Worm (Caenorhabditis elegans) whole organism, L3 larva: ENCODE results near the gene F53A2.9.

ENCODE experiments used
- R02D3.7 ChIP-seq: fragments of 150-350 bp; optimal IDR thresholded peaks from 2 replicates; lab custom pipeline; 2014; ENCODE audit warnings: missing biosample characterization, missing genetic modification characterization
- ZK546.5 ChIP-seq: sonication (generic microtip); optimal IDR thresholded peaks from 2 replicates; lab custom pipeline; 2017; ENCODE audit warnings: missing biosample characterization, missing genetic modification characterization
- ama-1 ChIP-seq: fragments of 150-350 bp; optimal IDR thresholded peaks from 2 replicates; lab custom pipeline; 2018
- ceh-28 ChIP-seq: fragments of 150-350 bp; optimal IDR thresholded peaks from 2 replicates; lab custom pipeline; 2014; ENCODE audit warnings: missing biosample characterization, missing genetic modification reagents, missing genetic modification characterization
- ceh-9 ChIP-seq: sonication (generic microtip); optimal IDR thresholded peaks from 2 replicates; lab custom pipeline; 2018; ENCODE audit warnings: missing biosample characterization, missing genetic modification characterization
- daf-12 ChIP-seq: fragments of 150-350 bp; optimal IDR thresholded peaks from 2 replicates; lab custom pipeline; 2014; ENCODE audit warnings: missing biosample characterization, missing genetic modification reagents, missing genetic modification characterization
- egl-5 ChIP-seq: fragments of 150-350 bp; optimal IDR thresholded peaks from 2 replicates; lab custom pipeline; 2017; ENCODE audit warnings: missing biosample characterization, missing genetic modification reagents, missing genetic modification characterization, inconsistent platforms
- elt-1 ChIP-seq: fragments of 150-350 bp; optimal IDR thresholded peaks from 2 replicates; lab custom pipeline; 2014; ENCODE audit warnings: missing biosample characterization, missing genetic modification characterization
- elt-2 ChIP-seq: sonication (generic microtip); optimal IDR thresholded peaks from 2 replicates; lab custom pipeline; 2016; ENCODE audit warnings: missing genetic modification reagents, mild to moderate bottlenecking, missing genetic modification characterization, missing compliant biosample characterization
- elt-3 ChIP-seq, 3 experiments: fragments of 150-350 bp in 1 of 3; sonication (generic microtip) in 2 of 3; optimal IDR thresholded peaks; 2 replicates in 2 of 3; 4 replicates in 1 of 3; lab custom pipeline; 2014 to 2017; ENCODE audit warnings: missing biosample characterization in 3 of 3, missing genetic modification characterization in 3 of 3
- eor-1 ChIP-seq, 2 experiments: fragments of 150-350 bp; optimal IDR thresholded peaks; 2 replicates each; lab custom pipeline; 2014 to 2018; ENCODE audit warnings: missing biosample characterization in 2 of 2, missing genetic modification characterization in 2 of 2
- fkh-10 ChIP-seq: sonication (generic microtip); optimal IDR thresholded peaks from 2 replicates; lab custom pipeline; 2017; ENCODE audit warnings: missing biosample characterization, missing genetic modification reagents, missing genetic modification characterization
- fkh-2 ChIP-seq: fragments of 150-350 bp; optimal IDR thresholded peaks from 2 replicates; lab custom pipeline; 2014; ENCODE audit warnings: missing biosample characterization, missing genetic modification reagents, missing genetic modification characterization
- fos-1 ChIP-seq: fragments of 150-350 bp; optimal IDR thresholded peaks from 2 replicates; lab custom pipeline; 2014; ENCODE audit warnings: missing biosample characterization, missing genetic modification characterization
- hmg-11 ChIP-seq: sonication (generic microtip); optimal IDR thresholded peaks from 2 replicates; lab custom pipeline; 2016; ENCODE audit warnings: missing genetic modification characterization, missing compliant biosample characterization
- jun-1 ChIP-seq: fragments of 150-350 bp; optimal IDR thresholded peaks from 2 replicates; lab custom pipeline; 2014; ENCODE audit warnings: missing biosample characterization, missing genetic modification reagents, missing genetic modification characterization
- lin-15B ChIP-seq: fragments of 150-350 bp; optimal IDR thresholded peaks from 2 replicates; lab custom pipeline; 2014; ENCODE audit warnings: missing biosample characterization, missing genetic modification characterization
- lin-39 ChIP-seq: fragments of 150-350 bp; optimal IDR thresholded peaks from 2 replicates; lab custom pipeline; 2018; ENCODE audit warnings: missing biosample characterization, missing genetic modification reagents, missing genetic modification characterization
- lsy-12 ChIP-seq: sonication (generic microtip); optimal IDR thresholded peaks from 2 replicates; lab custom pipeline; 2016; ENCODE audit warnings: mild to moderate bottlenecking, missing genetic modification characterization, missing compliant biosample characterization
- mdl-1 ChIP-seq: fragments of 150-350 bp; optimal IDR thresholded peaks from 2 replicates; lab custom pipeline; 2014; ENCODE audit warnings: missing biosample characterization, missing genetic modification characterization
- nfya-1 ChIP-seq: sonication (generic microtip); optimal IDR thresholded peaks from 2 replicates; lab custom pipeline; 2017; ENCODE audit warnings: missing genetic modification characterization, mild to moderate bottlenecking, missing compliant biosample characterization, antibody characterized with exemption, moderate library complexity; ENCODE audit not compliant: insufficient read depth
- nhr-11 ChIP-seq: fragments of 150-350 bp; optimal IDR thresholded peaks from 2 replicates; lab custom pipeline; 2014; ENCODE audit warnings: missing biosample characterization, missing genetic modification characterization
- nhr-12 ChIP-seq: fragments of 150-350 bp; optimal IDR thresholded peaks from 2 replicates; lab custom pipeline; 2014; ENCODE audit warnings: missing biosample characterization, missing genetic modification characterization
- nhr-237 ChIP-seq: fragments of 150-350 bp; optimal IDR thresholded peaks from 2 replicates; lab custom pipeline; 2014; ENCODE audit warnings: missing biosample characterization, missing genetic modification characterization
- nhr-25 ChIP-seq: sonication (generic microtip); optimal IDR thresholded peaks from 2 replicates; lab custom pipeline; 2017; ENCODE audit warnings: missing biosample characterization, missing genetic modification characterization
- nhr-28 ChIP-seq: fragments of 150-350 bp; optimal IDR thresholded peaks from 2 replicates; lab custom pipeline; 2014; ENCODE audit warnings: missing biosample characterization, missing genetic modification characterization
- nhr-43 ChIP-seq: sonication (generic microtip); optimal IDR thresholded peaks from 2 replicates; lab custom pipeline; 2016; ENCODE audit warnings: mild to moderate bottlenecking, missing genetic modification characterization, missing compliant biosample characterization; ENCODE audit not compliant: poor library complexity, severe bottlenecking
- nhr-67 ChIP-seq: fragments of 150-350 bp; optimal IDR thresholded peaks from 2 replicates; lab custom pipeline; 2014; ENCODE audit warnings: missing biosample characterization, missing genetic modification characterization
- nhr-76 ChIP-seq: fragments of 150-350 bp; sonication (generic microtip); optimal IDR thresholded peaks from 5 replicates; lab custom pipeline; 2014; ENCODE audit warnings: missing biosample characterization, missing genetic modification characterization
- pha-4 ChIP-seq: fragments of 150-350 bp; optimal IDR thresholded peaks from 2 replicates; lab custom pipeline; 2014; ENCODE audit warnings: missing biosample characterization, missing genetic modification reagents, missing genetic modification characterization
- pqm-1 ChIP-seq: fragments of 150-350 bp; optimal IDR thresholded peaks from 2 replicates; lab custom pipeline; 2017; ENCODE audit warnings: missing biosample characterization, missing genetic modification characterization, inconsistent platforms
- skn-1 ChIP-seq: fragments of 150-350 bp; optimal IDR thresholded peaks from 2 replicates; lab custom pipeline; 2014; ENCODE audit warnings: missing biosample characterization, missing genetic modification characterization
- snpc-4 ChIP-seq: fragments of 150-350 bp; optimal IDR thresholded peaks from 2 replicates; lab custom pipeline; 2014; ENCODE audit warnings: missing biosample characterization, missing genetic modification characterization
- tbx-2 ChIP-seq: sonication (generic microtip); optimal IDR thresholded peaks from 2 replicates; lab custom pipeline; 2016; ENCODE audit warnings: mild to moderate bottlenecking, missing genetic modification characterization, missing compliant biosample characterization
- unc-39 ChIP-seq: sonication (generic microtip); optimal IDR thresholded peaks from 4 replicates; lab custom pipeline; 2017; ENCODE audit warnings: missing biosample characterization, missing genetic modification characterization
- unc-62 ChIP-seq: fragments of 150-350 bp; sonication (generic microtip); optimal IDR thresholded peaks from 4 replicates; lab custom pipeline; 2014; ENCODE audit warnings: missing biosample characterization, missing genetic modification reagents, missing genetic modification characterization
- zag-1 ChIP-seq: fragments of 150-350 bp; optimal IDR thresholded peaks from 2 replicates; lab custom pipeline; 2014; ENCODE audit warnings: missing biosample characterization, missing genetic modification characterization
- ztf-11 ChIP-seq: fragments of 150-350 bp; optimal IDR thresholded peaks from 2 replicates; lab custom pipeline; 2014; ENCODE audit warnings: missing biosample characterization, missing genetic modification characterization

Gene F53A2.9

DNA sequence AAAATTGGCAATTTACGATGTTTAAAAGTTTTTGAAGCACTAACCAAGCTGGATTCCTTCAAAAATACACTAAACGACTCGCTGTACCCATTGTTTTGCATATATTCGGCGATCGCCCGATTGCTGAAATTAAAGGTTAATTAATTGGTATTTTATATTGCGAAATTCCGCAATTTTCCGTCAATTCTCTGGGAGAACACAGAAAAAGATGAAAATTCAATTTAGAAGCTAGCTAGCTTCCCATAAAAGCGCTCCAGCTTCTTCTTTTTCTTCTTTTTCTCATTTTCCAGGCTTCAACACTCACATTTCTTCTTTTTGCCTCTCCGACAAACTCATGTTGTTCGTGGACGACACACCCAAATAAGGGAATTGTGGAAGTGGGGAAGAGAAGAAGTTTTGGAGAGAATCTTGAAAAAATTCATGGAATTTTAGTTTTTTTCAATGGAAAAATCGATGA is 17.2 kb upstream of the F53A2.9 start, which contains the start of gene lis-1:
lis-1 (minus strand) TSS at position 407 of the 457 bp plus-strand sequence.
- no peak for TF ChIP-seq elt-3 (tag; optimal IDR thresholded peaks at IDR 0.05; lab: Kevin White, UChicago)
- TF ChIP-seq nfya-1, result peak; percentile 5
- TF ChIP-seq nhr-12 (tag; lab: Kevin White, UChicago), result no peak
- no peak for TF ChIP-seq unc-62 (GFP tag; lab: Kevin White, UChicago)
- no peak for TF ChIP-seq daf-12 (tag; lab: Kevin White, UChicago)
- TF ChIP-seq, all 47 proteins: peak for 1

DNA sequence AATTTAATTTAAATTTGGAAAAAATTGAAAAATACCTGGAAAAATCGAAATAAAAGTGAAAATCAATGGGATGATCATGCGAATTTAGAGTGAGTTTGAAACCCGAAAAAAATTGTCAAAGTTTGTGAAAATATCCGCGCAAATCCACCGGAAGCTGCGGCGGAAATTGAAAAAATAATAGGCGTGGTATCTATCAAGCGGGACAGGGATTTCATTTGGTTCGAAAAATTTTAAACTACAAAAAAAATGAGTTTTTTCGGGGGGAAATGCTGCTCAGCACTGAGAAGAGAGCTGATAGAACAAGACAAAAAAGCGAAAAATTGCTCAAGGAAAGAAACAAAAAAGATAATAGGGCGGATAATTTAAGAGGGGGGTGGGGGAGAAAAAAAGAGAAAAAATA is 11.8 kb upstream of the F53A2.9 start, which contains the start of gene T03F6.9:
T03F6.9 (minus strand) TSS at position 101 of the 400 bp plus-strand sequence.
- TF ChIP-seq nhr-12 (tag; lab: Kevin White, UChicago) (no peak), elt-1 (tag; lab: Kevin White, UChicago) (no peak), fos-1 (tag; lab: Kevin White, UChicago) (no peak)
- TF ChIP-seq, all 47 proteins: peak for 0

DNA sequence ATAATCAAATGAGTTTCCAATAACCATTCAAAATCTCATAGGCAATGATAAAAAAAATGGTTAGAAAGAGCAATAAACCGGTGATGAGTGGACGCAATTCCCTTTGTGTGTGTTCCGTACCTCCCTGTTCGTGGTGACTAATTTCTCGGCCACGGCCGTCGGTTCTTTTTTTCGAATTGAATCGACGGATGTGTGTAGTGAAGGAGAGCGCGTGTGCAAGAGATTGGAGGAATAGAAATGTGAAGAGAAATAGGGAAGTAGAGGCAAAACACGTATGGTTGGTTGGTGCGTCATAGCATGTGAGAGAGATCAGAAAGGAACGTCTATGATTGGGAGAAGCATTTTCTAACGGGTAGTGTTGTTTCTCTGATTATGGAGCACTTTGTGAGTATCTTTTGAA is 691 bp upstream of the F53A2.9 start:
- TF ChIP-seq jun-1 (tag; lab: Kevin White, UChicago) (peak; percentile 32), lin-15B (tag; lab: Kevin White, UChicago) (peak; percentile 70), ZK546.5 (tag; lab: Kevin White, UChicago) (no peak), mdl-1 (tag; lab: Kevin White, UChicago) (no peak), nhr-25 (peak; percentile 26), hmg-11 (tag; lab: Kevin White, UChicago) (peak; percentile 81), pqm-1 (tag; lab: Kevin White, UChicago) (peak; percentile 9), lin-39 (peak; percentile 55), elt-2 (tag; lab: Kevin White, UChicago) (no peak), skn-1 (no peak), fkh-2 (tag; lab: Kevin White, UChicago) (no peak), nfya-1 (peak; percentile 86), pha-4 (peak; percentile 76), unc-39 (tag; lab: Kevin White, UChicago) (no peak), lsy-12 (tag; lab: Kevin White, UChicago) (no peak), snpc-4 (no peak)

DNA sequence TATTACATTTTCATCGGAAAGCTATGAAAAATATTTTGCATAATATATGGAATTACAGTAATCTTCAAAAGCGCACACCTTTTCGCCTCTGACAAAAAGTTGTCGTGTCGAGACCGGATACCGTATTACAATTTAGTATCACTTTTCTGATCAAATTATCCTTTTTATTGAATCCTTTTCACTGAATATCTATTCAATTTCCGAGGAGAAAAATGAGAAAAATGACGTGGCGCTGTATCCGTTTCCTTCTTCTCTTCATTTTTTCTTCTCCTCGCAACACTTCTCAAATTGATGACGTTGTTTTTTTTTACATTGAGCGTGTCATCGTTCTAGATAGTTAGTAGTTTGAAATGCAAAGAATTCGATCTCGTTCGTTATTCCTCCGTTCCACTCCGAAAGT is 8.2 kb downstream of the F53A2.9 start:
- TF ChIP-seq nhr-67 (tag; lab: Kevin White, UChicago), result no peak
- TF ChIP-seq nhr-76, result no peak
- no peak for TF ChIP-seq ZK546.5 (tag; lab: Kevin White, UChicago)
- TF ChIP-seq ama-1, result no peak
- no peak for TF ChIP-seq nhr-43 (tag; lab: Kevin White, UChicago)
- no peak for TF ChIP-seq ceh-9 (tag; lab: Kevin White, UChicago)
- no peak for TF ChIP-seq elt-2 (tag; lab: Kevin White, UChicago)
- TF ChIP-seq pqm-1 (tag; lab: Kevin White, UChicago), result no peak
- TF ChIP-seq ceh-28 (tag; lab: Kevin White, UChicago), result no peak
- no peak for TF ChIP-seq nfya-1
- TF ChIP-seq nhr-25, result no peak
- TF ChIP-seq nhr-11 (tag; lab: Kevin White, UChicago), result no peak
- TF ChIP-seq R02D3.7 (tag; lab: Kevin White, UChicago), result no peak
- no peak for TF ChIP-seq zag-1 (tag; lab: Kevin White, UChicago)
- TF ChIP-seq unc-62 (GFP tag; lab: Kevin White, UChicago), result no peak
- TF ChIP-seq eor-1 (tag; optimal IDR thresholded peaks at IDR 0.05; lab: Kevin White, UChicago), result no peak

DNA sequence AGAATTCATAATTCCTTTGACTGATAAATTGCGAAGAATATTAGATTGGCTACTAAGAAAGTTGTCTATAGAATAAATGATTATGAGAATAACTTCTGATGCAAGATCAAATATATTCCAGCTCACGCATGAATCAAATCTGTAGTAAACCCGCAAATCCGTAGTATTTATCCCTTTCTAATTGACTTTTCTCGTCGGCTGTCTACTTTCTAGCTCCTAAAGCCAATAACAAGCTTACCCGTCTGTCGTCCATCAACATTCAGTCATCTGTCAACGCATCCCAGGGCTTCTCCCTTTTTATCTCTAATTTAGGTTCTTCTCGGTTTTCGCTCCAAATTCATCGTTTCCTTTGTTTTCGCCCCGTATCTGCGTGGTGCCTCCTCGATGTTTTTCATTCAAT is 10.3 kb downstream of the F53A2.9 start:
- TF ChIP-seq pha-4, result no peak
- TF ChIP-seq skn-1, result no peak
- no peak for TF ChIP-seq ama-1
- TF ChIP-seq elt-2 (tag; lab: Kevin White, UChicago), result no peak

DNA sequence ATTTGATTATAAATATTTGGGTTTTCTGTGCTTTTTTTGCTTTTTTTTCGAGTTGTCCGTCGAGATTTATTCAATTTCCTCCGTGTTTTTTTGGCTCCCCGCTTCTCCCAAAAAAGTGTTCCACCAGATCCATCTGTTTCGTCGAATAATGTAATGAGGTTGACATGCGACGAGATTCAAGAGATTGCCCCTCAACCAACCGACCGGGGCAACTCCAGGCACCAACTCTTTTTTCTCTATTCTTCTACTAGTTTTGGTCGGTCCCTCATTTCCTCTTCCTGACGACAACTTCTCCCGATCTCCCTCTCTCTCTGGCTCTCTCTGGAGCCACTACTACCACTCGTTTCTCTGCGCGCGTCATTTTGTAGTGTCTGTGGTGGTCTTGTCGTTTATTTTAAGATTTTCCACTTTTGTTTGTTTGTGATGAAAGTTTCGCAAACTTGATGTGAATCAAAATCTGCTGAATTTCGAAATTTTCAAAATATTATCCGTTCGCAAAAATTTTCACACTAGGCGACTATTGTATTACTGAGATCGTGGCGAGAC is 11.3 kb downstream of the F53A2.9 start:
- TF ChIP-seq lin-39, result peak; percentile 50
- TF ChIP-seq ZK546.5 (tag; lab: Kevin White, UChicago), result no peak
- peak; percentile 19 for TF ChIP-seq nfya-1
- no peak for TF ChIP-seq nhr-67 (tag; lab: Kevin White, UChicago)
- TF ChIP-seq lin-15B (tag; lab: Kevin White, UChicago), result no peak
- TF ChIP-seq eor-1 (tag; optimal IDR thresholded peaks at IDR 0.05; lab: Kevin White, UChicago), result no peak
- no peak for TF ChIP-seq elt-1 (tag; lab: Kevin White, UChicago)
- TF ChIP-seq daf-12 (tag; lab: Kevin White, UChicago), result no peak
- TF ChIP-seq egl-5 (tag; lab: Kevin White, UChicago), result no peak
- no peak for TF ChIP-seq fkh-10 (GFP tag; lab: Kevin White, UChicago)
- no peak for TF ChIP-seq hmg-11 (tag; lab: Kevin White, UChicago)
- no peak for TF ChIP-seq nhr-28
- TF ChIP-seq ztf-11 (tag; lab: Kevin White, UChicago), result no peak
- no peak for TF ChIP-seq mdl-1 (tag; lab: Kevin White, UChicago)
- TF ChIP-seq tbx-2 (tag; lab: Kevin White, UChicago), result no peak
- TF ChIP-seq nhr-237 (tag; lab: Kevin White, UChicago), result no peak
- TF ChIP-seq elt-3 (tag; optimal IDR thresholded peaks at IDR 0.05; lab: Kevin White, UChicago), result no peak
